Worm (Caenorhabditis elegans): ENCODE data around the gene F09G8.5.

Gene F09G8.5

DNA sequence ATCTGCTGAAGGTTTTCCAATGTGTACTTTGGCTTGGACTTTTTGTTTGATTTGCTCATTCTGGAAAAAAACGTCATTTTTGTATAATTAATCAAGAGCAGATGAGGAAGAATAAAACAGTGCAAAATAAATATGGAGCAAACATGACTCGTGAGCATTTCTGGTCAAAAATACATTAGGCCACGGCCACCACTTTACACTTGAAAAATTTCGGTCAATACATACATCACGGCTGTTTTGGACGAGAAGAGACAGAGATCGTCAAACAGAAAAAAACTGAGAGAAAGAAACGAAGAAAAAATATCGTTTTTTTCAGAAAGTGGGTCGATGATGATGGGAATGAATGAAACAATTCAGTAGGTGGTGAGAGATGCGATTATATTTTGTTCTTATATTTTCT lies 13.5 kb downstream of the F09G8.5 start, which contains the start of the genes F09G8.7 and crn-7:
F09G8.7 (minus strand) TSS at position 60 of the 400 bp plus-strand sequence.
crn-7 (plus strand) TSS at position 236 of the 400 bp plus-strand sequence.
- TF ChIP-seq dmd-4 (tag; optimal IDR thresholded peaks at IDR 0.05) (no peak), nhr-11 (tag; optimal IDR thresholded peaks at IDR 0.05) (no peak), unc-55 (GFP tag; optimal IDR thresholded peaks at IDR 0.05) (peak; percentile 8), nhr-12 (tag; optimal IDR thresholded peaks at IDR 0.05) (no peak), skn-1 (tag; optimal IDR thresholded peaks at IDR 0.05) (no peak), nhr-23 (tag; optimal IDR thresholded peaks at IDR 0.05) (no peak), nhr-6 (tag; optimal IDR thresholded peaks at IDR 0.05) (no peak), mab-5 (tag; optimal IDR thresholded peaks at IDR 0.05) (no peak), C34F6.9 (tag; optimal IDR thresholded peaks at IDR 0.05) (peak; percentile 64), fos-1 (tag; optimal IDR thresholded peaks at IDR 0.05) (peak; percentile 20), zag-1 (tag; optimal IDR thresholded peaks at IDR 0.05) (no peak), lsy-2 (tag; optimal IDR thresholded peaks at IDR 0.05) (peak in 1 of 2 experiments; percentile 47), nhr-129 (tag; optimal IDR thresholded peaks at IDR 0.05) (peak; percentile 51), ceh-16 (tag; optimal IDR thresholded peaks at IDR 0.05) (no peak), unc-39 (tag; optimal IDR thresholded peaks at IDR 0.05) (no peak), crh-2 (tag; optimal IDR thresholded peaks at IDR 0.05) (no peak), lin-39 (tag; optimal IDR thresholded peaks at IDR 0.05) (no peak), lin-11 (tag; optimal IDR thresholded peaks at IDR 0.05) (no peak), Y55F3AM.14 (GFP tag; optimal IDR thresholded peaks at IDR 0.05) (no peak), alr-1 (tag; optimal IDR thresholded peaks at IDR 0.05) (no peak), sma-3 (GFP tag; optimal IDR thresholded peaks at IDR 0.05) (no peak), sem-4 (tag; optimal IDR thresholded peaks at IDR 0.05) (no peak), blmp-1 (tag; optimal IDR thresholded peaks at IDR 0.05; ENCODE audit: insufficient read depth) (no peak), mdl-1 (tag; optimal IDR thresholded peaks at IDR 0.05) (no peak), sma-9 (GFP tag; optimal IDR thresholded peaks at IDR 0.05) (no peak), sma-9 (tag; optimal IDR thresholded peaks at IDR 0.05) (no peak), nhr-21 (tag; optimal IDR thresholded peaks at IDR 0.05) (no peak), lin-13 (GFP tag; optimal IDR thresholded peaks at IDR 0.05) (no peak), egl-27 (tag; optimal IDR thresholded peaks at IDR 0.05) (no peak), ceh-82 (tag; optimal IDR thresholded peaks at IDR 0.05) (no peak)

DNA sequence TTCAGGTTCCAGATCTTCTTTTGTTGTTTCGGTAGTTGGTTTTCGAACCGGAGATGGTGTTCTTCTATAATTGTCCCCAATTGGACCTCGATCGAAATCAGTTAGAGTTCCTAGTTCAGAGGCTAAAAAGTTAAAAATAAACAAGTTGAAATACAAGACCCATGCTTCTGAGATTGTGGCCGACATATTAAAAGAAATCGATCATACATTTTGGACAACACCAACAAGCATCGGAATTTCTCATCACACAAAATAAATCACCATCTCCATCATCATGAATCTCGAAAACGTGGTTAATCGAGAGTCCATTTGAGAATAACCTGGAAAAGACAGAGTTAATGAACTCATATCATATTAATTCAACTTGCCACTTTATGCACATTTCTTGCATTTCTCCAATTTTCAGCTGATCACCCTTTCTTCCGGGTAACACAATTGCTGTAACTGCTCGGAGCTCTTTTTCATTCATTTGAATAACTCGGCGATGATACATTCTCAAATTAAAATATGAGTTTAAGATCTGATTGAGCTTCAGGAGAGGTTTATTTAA lies 17.0 kb downstream of the F09G8.5 start, which contains the start of the genes mps-4 and F09G8.10:
mps-4 (minus strand) TSS at position 101 of the 550 bp plus-strand sequence.
F09G8.10 (minus strand) TSS at position 500 of the 550 bp plus-strand sequence.
- TF ChIP-seq Y55F3AM.14 (GFP tag; optimal IDR thresholded peaks at IDR 0.05) = no peak
- TF ChIP-seq lsy-2 (tag; optimal IDR thresholded peaks at IDR 0.05) = no peak
- TF ChIP-seq F13H6.1 (tag; optimal IDR thresholded peaks at IDR 0.05) = no peak
- TF ChIP-seq nhr-129 (tag; optimal IDR thresholded peaks at IDR 0.05) = no peak
- TF ChIP-seq peb-1 (tag; optimal IDR thresholded peaks at IDR 0.05) = no peak
- TF ChIP-seq ZK546.5 (tag; optimal IDR thresholded peaks at IDR 0.05) = no peak
- TF ChIP-seq nhr-25 (tag; optimal IDR thresholded peaks at IDR 0.05) = no peak
- TF ChIP-seq ztf-11 (tag; optimal IDR thresholded peaks at IDR 0.05) = no peak

DNA sequence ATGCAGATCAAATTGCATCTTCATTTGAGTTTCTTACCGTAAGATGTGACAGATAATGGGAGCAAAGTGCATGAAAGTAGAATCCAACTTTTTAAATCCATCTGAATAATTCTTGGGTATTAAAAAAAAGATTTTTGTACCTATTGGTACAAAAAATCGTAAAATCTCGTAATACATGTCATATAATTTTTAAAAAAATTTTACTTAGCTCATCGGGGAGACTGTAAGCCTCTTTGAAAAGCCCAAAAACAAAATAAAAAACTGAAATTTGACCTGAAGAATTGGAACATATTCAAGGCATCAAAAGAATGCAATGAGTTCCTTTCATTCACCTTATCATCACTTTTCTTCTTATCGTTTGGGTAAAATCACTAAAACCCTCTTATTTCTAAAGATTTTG lies 21.1 kb downstream of the F09G8.5 start, which contains the start of gene clec-160:
clec-160 (minus strand) TSS at position 101 of the 400 bp plus-strand sequence.
- TF ChIP-seq gmeb-1 (tag; optimal IDR thresholded peaks at IDR 0.05) (no peak), blmp-1 (tag; optimal IDR thresholded peaks at IDR 0.05; ENCODE audit: insufficient read depth) (no peak), nhr-23 (tag; optimal IDR thresholded peaks at IDR 0.05) (no peak), ztf-11 (tag; optimal IDR thresholded peaks at IDR 0.05) (no peak), nhr-12 (tag; optimal IDR thresholded peaks at IDR 0.05) (no peak), ceh-16 (tag; optimal IDR thresholded peaks at IDR 0.05) (no peak), F13H6.1 (tag; optimal IDR thresholded peaks at IDR 0.05) (no peak), nhr-237 (tag; optimal IDR thresholded peaks at IDR 0.05) (no peak), ztf-4 (tag; optimal IDR thresholded peaks at IDR 0.05) (no peak), sma-3 (GFP tag; optimal IDR thresholded peaks at IDR 0.05) (no peak), lin-13 (GFP tag; optimal IDR thresholded peaks at IDR 0.05) (no peak), elt-1 (tag; optimal IDR thresholded peaks at IDR 0.05) (no peak), snpc-4 (tag; optimal IDR thresholded peaks at IDR 0.05) (no peak), unc-55 (GFP tag; optimal IDR thresholded peaks at IDR 0.05) (no peak), lin-11 (tag; optimal IDR thresholded peaks at IDR 0.05) (no peak), nhr-6 (tag; optimal IDR thresholded peaks at IDR 0.05) (no peak), sma-9 (GFP tag; optimal IDR thresholded peaks at IDR 0.05) (no peak), sma-9 (tag; optimal IDR thresholded peaks at IDR 0.05) (no peak), R02D3.7 (tag; optimal IDR thresholded peaks at IDR 0.05) (no peak), ceh-82 (tag; optimal IDR thresholded peaks at IDR 0.05) (no peak)

Measured in whole organism, L2 larva.